Fruit fly (Drosophila melanogaster) Kc167 (cell line): ENCODE measurements around the gene CG15269.

ENCODE experiments used
- Myc ChIP-seq: fragments of >200 bp; optimal IDR thresholded peaks from 2 replicates; lab custom pipeline; 2017; ENCODE audit warnings: missing external identifiers
- Sin3A ChIP-seq: fragments of >200 bp; optimal IDR thresholded peaks from 2 replicates; lab custom pipeline; 2018; ENCODE audit warnings: missing external identifiers
- h ChIP-seq: fragments of >200 bp; optimal IDR thresholded peaks from 3 replicates; lab custom pipeline; 2018; ENCODE audit warnings: missing external identifiers
- insv ChIP-seq: fragments of >200 bp; optimal IDR thresholded peaks from 3 replicates; lab custom pipeline; 2018; ENCODE audit warnings: missing external identifiers
- psq ChIP-seq: fragments of >200 bp; optimal IDR thresholded peaks from 2 replicates; lab custom pipeline; 2017; ENCODE audit warnings: missing external identifiers
- ttk ChIP-seq: sonication (Bioruptor generic); optimal IDR thresholded peaks from 2 replicates; lab custom pipeline; 2017; ENCODE audit warnings: missing external identifiers

The CG15269 gene

dm6 chr2L:15117995-15118394 lies 8.8 kb downstream of the CG15269 start:
- TF ChIP-seq insv (lab: Kevin White, UChicago), result no peak
- TF ChIP-seq ttk, result no peak
- no peak for TF ChIP-seq h (lab: Kevin White, UChicago)
- no peak for TF ChIP-seq psq (lab: Kevin White, UChicago)
- no peak for TF ChIP-seq Sin3A (lab: Kevin White, UChicago)
- no peak for TF ChIP-seq Myc (lab: Kevin White, UChicago)

dm6 chr2L:15118507-15118906 lies 9.3 kb downstream of the CG15269 start:
- no peak for TF ChIP-seq ttk
- no peak for TF ChIP-seq Myc (lab: Kevin White, UChicago)
- TF ChIP-seq insv (lab: Kevin White, UChicago), result no peak
- TF ChIP-seq h (lab: Kevin White, UChicago), result no peak
- no peak for TF ChIP-seq Sin3A (lab: Kevin White, UChicago)
- no peak for TF ChIP-seq psq (lab: Kevin White, UChicago)
